Worm (Caenorhabditis elegans) whole organism, L3 larva: ENCODE results near the gene aat-3.

Experiments
- skn-1 ChIP-seq: fragments of 150-350 bp; optimal IDR thresholded peaks from 2 replicates; lab custom pipeline; 2014; ENCODE audit warnings: missing biosample characterization, missing genetic modification characterization
- zag-1 ChIP-seq: fragments of 150-350 bp; optimal IDR thresholded peaks from 2 replicates; lab custom pipeline; 2014; ENCODE audit warnings: missing biosample characterization, missing genetic modification characterization

DNA sequence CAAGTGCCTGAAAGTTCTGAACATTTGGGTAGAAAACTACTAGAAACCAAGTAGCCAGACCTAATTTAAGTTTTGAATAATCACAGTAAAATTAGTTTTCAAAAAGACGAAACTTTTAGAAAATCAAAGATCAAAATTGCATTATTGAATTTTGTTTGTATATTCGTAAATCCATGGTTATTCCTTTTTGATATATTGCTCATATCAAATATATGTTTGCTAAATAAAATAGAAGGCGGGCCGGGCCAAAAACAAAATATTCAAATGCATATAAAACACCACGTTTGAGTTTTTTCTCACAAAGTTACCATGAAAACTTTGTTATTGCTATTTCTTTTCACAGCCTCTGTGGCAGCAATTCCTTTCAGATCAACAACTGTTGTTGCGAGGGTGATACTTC, 25.4 kb downstream of the aat-3 start, which contains the start of gene ttr-42:
- TF ChIP-seq zag-1 (tag; lab: Kevin White, UChicago) (no peak), skn-1 (no peak)
